Worm (Caenorhabditis elegans) whole organism, L3 larva: Measurements from ENCODE around the gene F20E11.7.

Experiments used
- R02D3.7 ChIP-seq: fragments of 150-350 bp; optimal IDR thresholded peaks from 2 replicates; lab custom pipeline; 2014; ENCODE audit warnings: missing biosample characterization, missing genetic modification characterization
- ZK546.5 ChIP-seq: sonication (generic microtip); optimal IDR thresholded peaks from 2 replicates; lab custom pipeline; 2017; ENCODE audit warnings: missing biosample characterization, missing genetic modification characterization
- aly-2 ChIP-seq: fragments of 150-350 bp; optimal IDR thresholded peaks from 2 replicates; lab custom pipeline; 2014; ENCODE audit warnings: missing biosample characterization, missing genetic modification characterization
- ama-1 ChIP-seq: fragments of 150-350 bp; optimal IDR thresholded peaks from 2 replicates; lab custom pipeline; 2018
- ceh-82 ChIP-seq: fragments of 150-350 bp; optimal IDR thresholded peaks from 2 replicates; lab custom pipeline; 2014; ENCODE audit warnings: missing biosample characterization, missing genetic modification characterization
- ceh-9 ChIP-seq: sonication (generic microtip); optimal IDR thresholded peaks from 2 replicates; lab custom pipeline; 2018; ENCODE audit warnings: missing biosample characterization, missing genetic modification characterization
- mdl-1 ChIP-seq: fragments of 150-350 bp; optimal IDR thresholded peaks from 2 replicates; lab custom pipeline; 2014; ENCODE audit warnings: missing biosample characterization, missing genetic modification characterization
- mml-1 ChIP-seq: fragments of 150-350 bp; sonication (generic microtip); optimal IDR thresholded peaks from 3 replicates; lab custom pipeline; 2014; ENCODE audit warnings: missing biosample characterization, missing genetic modification characterization
- nfya-1 ChIP-seq: sonication (generic microtip); optimal IDR thresholded peaks from 2 replicates; lab custom pipeline; 2017; ENCODE audit warnings: missing genetic modification characterization, mild to moderate bottlenecking, missing compliant biosample characterization, antibody characterized with exemption, moderate library complexity; ENCODE audit not compliant: insufficient read depth
- nhr-77 ChIP-seq: fragments of 150-350 bp; optimal IDR thresholded peaks from 2 replicates; lab custom pipeline; 2014; ENCODE audit warnings: missing biosample characterization, missing genetic modification characterization

DNA sequence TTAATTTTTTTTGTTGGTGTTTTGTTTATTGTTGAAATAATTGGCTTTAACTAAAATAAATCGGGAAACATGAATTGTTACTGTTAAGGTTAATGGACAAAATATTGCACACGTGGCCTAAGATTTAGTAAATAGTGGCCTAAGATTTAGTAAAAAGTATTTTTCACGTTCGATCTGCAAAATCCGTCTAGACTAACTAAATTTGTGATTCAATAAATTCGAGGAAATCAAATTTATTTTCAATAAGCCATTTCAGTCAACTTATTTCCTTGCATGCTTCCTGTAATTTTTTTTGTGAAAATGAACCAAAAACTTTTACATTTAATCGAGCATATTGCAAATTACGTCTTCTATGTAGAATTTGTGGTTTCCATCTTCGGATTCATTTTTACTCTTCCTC, 2.4 kb downstream of the F20E11.7 start, which contains the start of gene srw-72:
- TF ChIP-seq mml-1 (no peak), R02D3.7 (no peak), nfya-1 (tag; lab: Kevin White, UChicago) (no peak), ama-1 (lab: Kevin White, UChicago) (no peak), ceh-9 (tag; lab: Kevin White, UChicago) (no peak), aly-2 (tag; lab: Kevin White, UChicago) (no peak), ZK546.5 (tag; lab: Kevin White, UChicago) (no peak), ceh-82 (tag; lab: Kevin White, UChicago) (no peak), nhr-77 (no peak), mdl-1 (tag; lab: Kevin White, UChicago) (no peak)
